Fruit fly (Drosophila melanogaster) whole organism, embryonic: ENCODE measurements around the gene CG11263.

Source experiments
- Abd-B ChIP-seq: fragments of 200-800 bp; sonication (Bioruptor generic); optimal IDR thresholded peaks from 2 replicates; lab custom pipeline; 2018; ENCODE audit warnings: missing biosample characterization, mild to moderate bottlenecking, missing genetic modification characterization, moderate library complexity
- BEAF-32 ChIP-seq: fragments of 200-800 bp; sonication (Bioruptor generic); optimal IDR thresholded peaks from 3 replicates; lab custom pipeline; 2017; ENCODE audit warnings: missing biosample characterization, missing genetic modification characterization, mild to moderate bottlenecking, moderate library complexity, missing genetic modification reagents
- Blimp-1 ChIP-seq: fragments of 200-800 bp; sonication (Bioruptor generic); optimal IDR thresholded peaks from 3 replicates; lab custom pipeline; 2018; ENCODE audit warnings: missing biosample characterization, missing genetic modification characterization, mild to moderate bottlenecking, moderate library complexity, missing genetic modification reagents
- CG10267 ChIP-seq: fragments of 200-800 bp; sonication (Bioruptor generic); optimal IDR thresholded peaks from 2 replicates; lab custom pipeline; 2018; ENCODE audit warnings: missing biosample characterization, mild to moderate bottlenecking, missing genetic modification characterization, moderate library complexity
- CG10321 ChIP-seq: fragments of 200-800 bp; sonication (Bioruptor generic); IDR thresholded peaks from 2 replicates; pipeline ENCODE4 v1.3.6; 2022; ENCODE audit warnings: missing biosample characterization, missing genetic modification characterization
- CG10654 ChIP-seq: fragments of 200-800 bp; sonication (Bioruptor generic); optimal IDR thresholded peaks from 2 replicates; lab custom pipeline; 2016; ENCODE audit warnings: missing biosample characterization, missing genetic modification characterization
- CG12236 ChIP-seq: fragments of 200-800 bp; sonication (Bioruptor generic); optimal IDR thresholded peaks from 2 replicates; lab custom pipeline; 2016; ENCODE audit warnings: missing biosample characterization, missing genetic modification characterization
- CG12391 ChIP-seq: fragments of 200-800 bp; sonication (Bioruptor generic); optimal IDR thresholded peaks from 3 replicates; lab custom pipeline; 2018; ENCODE audit warnings: missing biosample characterization, mild to moderate bottlenecking, missing genetic modification characterization, moderate library complexity
- CG13287 ChIP-seq: fragments of 200-800 bp; sonication (Bioruptor generic); IDR thresholded peaks from 2 replicates; pipeline ENCODE4 v1.3.6; 2022; ENCODE audit warnings: missing biosample characterization, missing genetic modification characterization; ENCODE audit not compliant: partially characterized antibody
- CG14710 ChIP-seq: fragments of 200-800 bp; sonication (Bioruptor generic); optimal IDR thresholded peaks from 3 replicates; lab custom pipeline; 2019; ENCODE audit warnings: missing biosample characterization, mild to moderate bottlenecking, missing genetic modification characterization, moderate library complexity
- CG14860 ChIP-seq: fragments of 200-800 bp; sonication (Bioruptor generic); IDR thresholded peaks from 3 replicates; pipeline ENCODE4 v1.3.6; 2022; ENCODE audit warnings: missing biosample characterization, missing genetic modification characterization; ENCODE audit not compliant: partially characterized antibody
- CG15514 ChIP-seq: fragments of 200-800 bp; sonication (Bioruptor generic); optimal IDR thresholded peaks from 3 replicates; lab custom pipeline; 2017; ENCODE audit warnings: missing biosample characterization, missing genetic modification characterization, mild to moderate bottlenecking, moderate library complexity, missing genetic modification reagents
- CG17829 ChIP-seq: fragments of 200-800 bp; optimal IDR thresholded peaks from 2 replicates; lab custom pipeline; 2019; ENCODE audit warnings: missing biosample characterization, mild to moderate bottlenecking, missing genetic modification characterization, moderate library complexity
- CG18262 ChIP-seq: fragments of 200-800 bp; optimal IDR thresholded peaks from 3 replicates; lab custom pipeline; 2019; ENCODE audit warnings: missing biosample characterization, mild to moderate bottlenecking, missing genetic modification characterization, moderate library complexity
- CG34422 ChIP-seq: fragments of 200-800 bp; sonication (Bioruptor generic); IDR thresholded peaks from 3 replicates; pipeline ENCODE4 v1.3.6; 2022; ENCODE audit warnings: missing biosample characterization, missing genetic modification characterization
- CG4328 ChIP-seq: fragments of 200-800 bp; sonication (Bioruptor generic); optimal IDR thresholded peaks from 3 replicates; lab custom pipeline; 2017; ENCODE audit warnings: missing biosample characterization, missing genetic modification reagents, missing genetic modification characterization
- CG4424 ChIP-seq: fragments of 200-800 bp; sonication (Bioruptor generic); optimal IDR thresholded peaks from 3 replicates; lab custom pipeline; 2016; ENCODE audit warnings: missing biosample characterization, missing genetic modification characterization
- CG6175 ChIP-seq: fragments of 200-800 bp; sonication (Bioruptor generic); IDR thresholded peaks from 3 replicates; pipeline ENCODE4 v1.3.6; 2022; ENCODE audit warnings: missing biosample characterization, missing genetic modification characterization
- CG8089 ChIP-seq: fragments of 200-800 bp; sonication (Bioruptor generic); optimal IDR thresholded peaks from 3 replicates; lab custom pipeline; 2016; ENCODE audit warnings: missing biosample characterization, missing genetic modification characterization
- CG8478 ChIP-seq: fragments of >200 bp; optimal IDR thresholded peaks from 2 replicates; lab custom pipeline; 2018
- Doc2 ChIP-seq: fragments of 200-800 bp; sonication (Bioruptor generic); IDR thresholded peaks from 2 replicates; pipeline ENCODE4 v1.3.6; 2022; ENCODE audit warnings: missing biosample characterization, missing genetic modification characterization
- Dp ChIP-seq: fragments of 200-800 bp; sonication (Bioruptor generic); optimal IDR thresholded peaks from 2 replicates; lab custom pipeline; 2018; ENCODE audit warnings: missing biosample characterization, mild to moderate bottlenecking, missing genetic modification characterization, moderate library complexity
- Gug ChIP-seq: fragments of 200-800 bp; sonication (Bioruptor generic); IDR thresholded peaks from 4 replicates; pipeline ENCODE4 v1.3.6; 2022; ENCODE audit warnings: missing biosample characterization, missing genetic modification characterization
- Hr78 ChIP-seq, 2 experiments: fragments of 200-800 bp in 1 of 2; fragments of >200 bp in 1 of 2; sonication (Bioruptor generic) in 1 of 2; optimal IDR thresholded peaks; 2 replicates each; lab custom pipeline; 2017 to 2019; ENCODE audit warnings: missing biosample characterization in 2 of 2, missing genetic modification characterization in 2 of 2, mild to moderate bottlenecking in 1 of 2, moderate library complexity in 1 of 2
- Mrtf ChIP-seq: fragments of 200-800 bp; sonication (Bioruptor generic); IDR thresholded peaks from 3 replicates; pipeline ENCODE4 v1.3.6; 2022; ENCODE audit warnings: missing biosample characterization, missing genetic modification characterization
- Nf-YC ChIP-seq: fragments of 200-800 bp; optimal IDR thresholded peaks from 3 replicates; lab custom pipeline; 2019; ENCODE audit warnings: missing biosample characterization, mild to moderate bottlenecking, missing genetic modification characterization, moderate library complexity
- Rx ChIP-seq: fragments of 200-800 bp; sonication (Bioruptor generic); IDR thresholded peaks from 2 replicates; pipeline ENCODE4 v1.3.6; 2022; ENCODE audit warnings: missing biosample characterization, missing genetic modification characterization
- Scr ChIP-seq: fragments of 200-800 bp; sonication (Bioruptor generic); IDR thresholded peaks from 2 replicates; pipeline ENCODE4 v1.3.6; 2022; ENCODE audit warnings: missing biosample characterization, missing genetic modification characterization; ENCODE audit not compliant: partially characterized antibody
- Side ChIP-seq: fragments of 200-800 bp; sonication (Bioruptor generic); optimal IDR thresholded peaks from 2 replicates; lab custom pipeline; 2016; ENCODE audit warnings: missing biosample characterization, missing genetic modification characterization
- Sin3A ChIP-seq: fragments of >200 bp; optimal IDR thresholded peaks from 2 replicates; lab custom pipeline; 2018
- Taf1 ChIP-seq: fragments of 200-800 bp; sonication (Bioruptor generic); IDR thresholded peaks from 2 replicates; pipeline ENCODE4 v1.3.6; 2022; ENCODE audit warnings: missing biosample characterization, missing genetic modification characterization
- aop ChIP-seq: fragments of 200-800 bp; sonication (Bioruptor generic); IDR thresholded peaks from 2 replicates; pipeline ENCODE4 v1.3.6; 2022; ENCODE audit warnings: missing biosample characterization, missing genetic modification characterization
- ara ChIP-seq: fragments of 200-800 bp; sonication (Bioruptor generic); IDR thresholded peaks from 2 replicates; pipeline ENCODE4 v1.3.6; 2022; ENCODE audit warnings: missing biosample characterization, missing genetic modification characterization
- bigmax ChIP-seq: fragments of 200-800 bp; sonication (Bioruptor generic); optimal IDR thresholded peaks from 2 replicates; lab custom pipeline; 2018; ENCODE audit warnings: missing biosample characterization, mild to moderate bottlenecking, missing genetic modification characterization
- dm ChIP-seq: fragments of 200-800 bp; sonication (Bioruptor generic); optimal IDR thresholded peaks from 3 replicates; lab custom pipeline; 2016; ENCODE audit warnings: missing biosample characterization, missing genetic modification characterization
- dmrt11E ChIP-seq: fragments of 200-800 bp; sonication (Bioruptor generic); optimal IDR thresholded peaks from 3 replicates; lab custom pipeline; 2018; ENCODE audit warnings: missing biosample characterization, mild to moderate bottlenecking, missing genetic modification characterization, moderate library complexity
- ems ChIP-seq: fragments of 200-800 bp; sonication (Bioruptor generic); optimal IDR thresholded peaks from 3 replicates; lab custom pipeline; 2016; ENCODE audit warnings: missing biosample characterization, missing genetic modification characterization
- exex ChIP-seq: fragments of 200-800 bp; sonication (Bioruptor generic); optimal IDR thresholded peaks from 4 replicates; lab custom pipeline; 2018; ENCODE audit warnings: missing biosample characterization, mild to moderate bottlenecking, missing genetic modification characterization, moderate library complexity
- fd102C ChIP-seq: fragments of 200-800 bp; sonication (Bioruptor generic); optimal IDR thresholded peaks from 2 replicates; lab custom pipeline; 2018; ENCODE audit warnings: missing biosample characterization, mild to moderate bottlenecking, missing genetic modification characterization, moderate library complexity
- gem ChIP-seq: fragments of 200-800 bp; sonication (Bioruptor generic); optimal IDR thresholded peaks from 2 replicates; lab custom pipeline; 2019; ENCODE audit warnings: missing biosample characterization, mild to moderate bottlenecking, missing genetic modification characterization, moderate library complexity
- kni ChIP-seq: fragments of 200-800 bp; sonication (Bioruptor generic); optimal IDR thresholded peaks from 3 replicates; lab custom pipeline; 2017; ENCODE audit warnings: mild to moderate bottlenecking, missing biosample characterization, missing genetic modification reagents, missing genetic modification characterization
- lbe ChIP-seq: fragments of 200-800 bp; sonication (Bioruptor generic); optimal IDR thresholded peaks from 2 replicates; lab custom pipeline; 2016; ENCODE audit warnings: missing biosample characterization, mild to moderate bottlenecking, missing genetic modification characterization
- nmo ChIP-seq: fragments of 200-800 bp; sonication (Bioruptor generic); optimal IDR thresholded peaks from 2 replicates; lab custom pipeline; 2018; ENCODE audit warnings: missing biosample characterization, mild to moderate bottlenecking, missing genetic modification characterization, moderate library complexity
- peb ChIP-seq: fragments of 200-800 bp; sonication (Bioruptor generic); IDR thresholded peaks from 2 replicates; pipeline ENCODE4 v1.3.6; 2022; ENCODE audit warnings: missing biosample characterization, missing genetic modification characterization
- pros ChIP-seq: fragments of 200-800 bp; sonication (Bioruptor generic); optimal IDR thresholded peaks from 3 replicates; lab custom pipeline; 2019; ENCODE audit warnings: missing biosample characterization, mild to moderate bottlenecking, missing genetic modification characterization, moderate library complexity
- sc ChIP-seq, 3 experiments: fragments of >200 bp in 2 of 3; fragments of 200-800 bp in 1 of 3; sonication (Bioruptor generic) in 1 of 3; optimal IDR thresholded peaks; 2 replicates in 2 of 3; 3 replicates in 1 of 3; lab custom pipeline; 2017; ENCODE audit warnings: mild to moderate bottlenecking in 1 of 3, missing biosample characterization in 1 of 3, missing genetic modification characterization in 1 of 3, missing genetic modification reagents in 1 of 3
- sna ChIP-seq: fragments of 200-800 bp; sonication (Bioruptor generic); IDR thresholded peaks from 2 replicates; pipeline ENCODE4 v1.3.6; 2022; ENCODE audit warnings: missing biosample characterization, missing genetic modification characterization; ENCODE audit not compliant: partially characterized antibody
- sug ChIP-seq: fragments of 200-800 bp; optimal IDR thresholded peaks from 2 replicates; lab custom pipeline; 2019; ENCODE audit warnings: missing biosample characterization, mild to moderate bottlenecking, missing genetic modification characterization, moderate library complexity
- tap ChIP-seq: fragments of 200-800 bp; optimal IDR thresholded peaks from 3 replicates; lab custom pipeline; 2019; ENCODE audit warnings: missing biosample characterization, mild to moderate bottlenecking, missing genetic modification characterization, moderate library complexity
- z ChIP-seq: fragments of 200-800 bp; sonication (Bioruptor generic); IDR thresholded peaks from 3 replicates; pipeline ENCODE4 v1.3.6; 2022; ENCODE audit warnings: missing biosample characterization, missing genetic modification characterization

CG11263 gene

DNA sequence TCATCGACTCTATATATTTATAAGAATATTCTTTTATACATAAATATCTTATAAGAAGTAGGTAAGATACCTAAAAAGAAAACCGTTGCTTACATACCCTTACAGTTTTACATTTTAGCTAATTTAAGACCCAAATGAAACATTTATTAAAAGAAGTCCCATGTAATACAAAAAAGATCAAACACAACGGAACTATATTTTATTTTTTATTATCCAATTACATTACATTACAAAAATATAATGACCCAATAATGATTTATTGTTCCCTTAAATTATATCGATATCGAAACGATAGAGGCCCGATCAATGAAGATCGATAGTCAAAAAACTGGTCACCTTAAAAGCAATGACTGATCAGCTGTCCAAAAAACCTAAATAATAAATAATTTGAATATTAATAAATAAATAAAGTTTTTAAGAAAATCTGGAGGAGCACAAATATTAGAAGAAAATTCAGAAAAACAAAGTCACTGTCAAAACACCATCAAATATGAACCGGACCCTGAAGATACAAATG, 1.4 kb downstream of the CG11263 start (continued):
- TF ChIP-seq CG10654 (GFP tag; lab: Kevin White, UChicago) (no peak), fd102C (GFP tag; lab: Kevin White, UChicago) (no peak), BEAF-32 (GFP tag; lab: Kevin White, UChicago) (peak; percentile 67), exex (tag; lab: Kevin White, UChicago) (peak; percentile 35), CG12391 (peak; percentile 10), CG17829 (peak; percentile 24), CG18262 (peak; percentile 27), aop (GFP tag; lab: Robert Waterston, UW) (no peak), dmrt11E (tag; lab: Kevin White, UChicago) (no peak), Mrtf (GFP tag; lab: Robert Waterston, UW) (no peak), Hr78 (GFP tag; optimal IDR thresholded peaks at IDR 0.05; lab: Kevin White, UChicago) (no peak), Abd-B (GFP tag; lab: Kevin White, UChicago) (peak; percentile 56), CG8089 (GFP tag; lab: Kevin White, UChicago) (no peak), gem (tag; lab: Kevin White, UChicago) (peak; percentile 42), Scr (GFP tag; lab: Robert Waterston, UW) (peak; percentile 77), sug (tag; lab: Kevin White, UChicago) (peak; percentile 5), CG6175 (GFP tag; lab: Robert Waterston, UW) (no peak), sc (optimal IDR thresholded peaks at IDR 0.05; lab: Kevin White, UChicago) (no peak), sc (GFP tag; optimal IDR thresholded peaks at IDR 0.05; lab: Kevin White, UChicago) (no peak), Blimp-1 (GFP tag; lab: Kevin White, UChicago) (no peak), pros (GFP tag; lab: Kevin White, UChicago) (no peak), peb (GFP tag; lab: Robert Waterston, UW) (no peak), kni (no peak), CG4328 (GFP tag; lab: Kevin White, UChicago) (no peak), tap (no peak), nmo (GFP tag; lab: Kevin White, UChicago) (no peak), CG13287 (GFP tag; lab: Robert Waterston, UW) (peak; percentile 75), Doc2 (GFP tag; lab: Robert Waterston, UW) (no peak), sna (GFP tag; lab: Robert Waterston, UW) (peak; percentile 65), Taf1 (no peak), lbe (GFP tag; lab: Kevin White, UChicago) (peak; percentile 29), CG34422 (GFP tag; lab: Robert Waterston, UW) (no peak), Rx (GFP tag; lab: Robert Waterston, UW) (no peak), Sin3A (lab: Kevin White, UChicago) (no peak), bigmax (no peak), z (no peak), Dp (peak; percentile 20), CG12236 (GFP tag; lab: Kevin White, UChicago) (no peak), CG14710 (peak; percentile 30), ara (GFP tag; lab: Robert Waterston, UW) (no peak), CG10321 (GFP tag; lab: Robert Waterston, UW) (no peak), ems (GFP tag; lab: Kevin White, UChicago) (no peak), dm (no peak), CG14860 (0 out of 3 replicates have a peak, but pooled peaks have one; percentile 49), Gug (GFP tag; lab: Robert Waterston, UW) (no peak), CG15514 (no peak), Side (GFP tag; lab: Kevin White, UChicago) (no peak), Nf-YC (tag; lab: Kevin White, UChicago) (no peak), CG10267 (tag; lab: Kevin White, UChicago) (peak; percentile 35), CG4424 (GFP tag; lab: Kevin White, UChicago) (no peak), CG8478 (lab: Kevin White, UChicago) (no peak)
